Worm (Caenorhabditis elegans) whole organism, midembryonic: ENCODE results near the gene str-263.

Experiments used
- T22C8.4 ChIP-seq: fragments of 200-800 bp; sonication (Bioruptor generic); IDR thresholded peaks from 2 replicates; pipeline ENCODE4 v1.3.6; 2022; ENCODE audit warnings: missing genetic modification characterization, missing compliant biosample characterization
- cog-1 ChIP-seq: sonication (generic microtip); optimal IDR thresholded peaks from 2 replicates; lab custom pipeline; 2016; ENCODE audit warnings: missing genetic modification characterization, missing compliant biosample characterization
- flt-1 ChIP-seq: fragments of 200-800 bp; sonication (Bioruptor generic); IDR thresholded peaks from 2 replicates; pipeline ENCODE4 v1.3.6; 2022; ENCODE audit warnings: missing genetic modification characterization, missing compliant biosample characterization
- klf-2 ChIP-seq: fragments of 200-800 bp; sonication (Bioruptor generic); conservative IDR thresholded peaks from 2 replicates; pipeline ENCODE4 v1.3.6; 2022; ENCODE audit warnings: missing genetic modification reagents, missing genetic modification characterization, missing compliant biosample characterization
- med-1 ChIP-seq: sonication (generic microtip); optimal IDR thresholded peaks from 2 replicates; lab custom pipeline; 2017; ENCODE audit warnings: missing genetic modification characterization, mild to moderate bottlenecking, missing compliant biosample characterization, antibody characterized with exemption, missing genetic modification reagents; ENCODE audit not compliant: insufficient read depth
- ref-1 ChIP-seq: fragments of 200-800 bp; sonication (Bioruptor generic); conservative IDR thresholded peaks from 2 replicates; pipeline ENCODE4 v1.3.6; 2022; ENCODE audit warnings: missing genetic modification reagents, missing genetic modification characterization, missing compliant biosample characterization
- tab-1 ChIP-seq: fragments of 200-800 bp; sonication (Bioruptor generic); IDR thresholded peaks from 2 replicates; pipeline ENCODE4 v1.3.6; 2022; ENCODE audit warnings: missing genetic modification characterization, missing compliant biosample characterization
- ztf-23 ChIP-seq: fragments of 200-800 bp; sonication (Bioruptor generic); IDR thresholded peaks from 2 replicates; pipeline ENCODE4 v1.3.6; 2022; ENCODE audit warnings: missing genetic modification reagents, missing genetic modification characterization, missing compliant biosample characterization
- ztf-29 ChIP-seq: fragments of 200-800 bp; sonication (Bioruptor generic); IDR thresholded peaks from 2 replicates; pipeline ENCODE4 v1.3.6; 2022; ENCODE audit warnings: missing genetic modification reagents, missing genetic modification characterization, missing compliant biosample characterization

Gene str-263

ce11 chrV:15612886-15613285, at the start of gene str-263:
str-263 (plus strand) TSS chrV:15613186.
- TF ChIP-seq klf-2 (GFP tag; lab: Robert Waterston, UW), result no peak
- TF ChIP-seq flt-1 (GFP tag; lab: Robert Waterston, UW), result no peak
- no peak for TF ChIP-seq T22C8.4 (GFP tag; lab: Robert Waterston, UW)
- no peak for TF ChIP-seq ref-1 (GFP tag; lab: Robert Waterston, UW)
- no peak for TF ChIP-seq med-1 (GFP tag; lab: Kevin White, UChicago)
- no peak for TF ChIP-seq tab-1
- TF ChIP-seq cog-1 (tag; lab: Kevin White, UChicago), result no peak
- TF ChIP-seq ztf-29, result no peak
- no peak for TF ChIP-seq ztf-23

DNA sequence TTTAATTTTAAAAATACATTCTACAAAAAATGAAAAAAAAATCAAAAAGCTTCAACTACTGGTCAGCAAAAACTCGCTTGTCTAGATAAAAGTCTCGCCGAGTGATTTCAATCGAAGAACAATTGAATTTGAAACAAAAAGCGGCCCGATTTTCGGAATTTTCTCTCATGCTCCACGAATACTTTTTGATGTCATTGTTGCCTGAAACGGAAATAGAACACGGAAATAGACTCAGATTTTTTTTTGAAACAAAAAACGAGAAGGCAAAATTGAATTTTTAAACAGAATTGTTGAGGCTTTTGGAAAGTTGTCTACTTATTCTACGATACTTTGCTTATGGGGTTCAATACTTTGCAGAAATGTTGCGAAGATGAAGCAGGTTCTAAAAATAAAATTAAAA, 49.5 kb upstream of the str-263 start:
- no peak for TF ChIP-seq T22C8.4 (GFP tag; lab: Robert Waterston, UW)
- TF ChIP-seq cog-1 (tag; lab: Kevin White, UChicago), result no peak
- TF ChIP-seq ref-1 (GFP tag; lab: Robert Waterston, UW), result no peak
- no peak for TF ChIP-seq ztf-23
- TF ChIP-seq tab-1, result no peak
- TF ChIP-seq flt-1 (GFP tag; lab: Robert Waterston, UW), result no peak
- no peak for TF ChIP-seq med-1 (GFP tag; lab: Kevin White, UChicago)
- no peak for TF ChIP-seq ztf-29
- TF ChIP-seq klf-2 (GFP tag; lab: Robert Waterston, UW), result no peak

- TF ChIP-seq cog-1 (tag; lab: Kevin White, UChicago), result no peak
- no peak for TF ChIP-seq T22C8.4 (GFP tag; lab: Robert Waterston, UW)
- no peak for TF ChIP-seq ztf-29
- TF ChIP-seq tab-1, result no peak
- no peak for TF ChIP-seq ref-1 (GFP tag; lab: Robert Waterston, UW)
- no peak for TF ChIP-seq ztf-23
- no peak for TF ChIP-seq med-1 (GFP tag; lab: Kevin White, UChicago)
- no peak for TF ChIP-seq flt-1 (GFP tag; lab: Robert Waterston, UW)
These were observed 49.0 kb upstream of the str-263 start for ce11 chrV:15563985-15564384.

ce11 chrV:15566511-15567178, 46.3 kb upstream of the str-263 start:
- TF ChIP-seq ztf-23, result no peak

- TF ChIP-seq ztf-23 (no peak), flt-1 (GFP tag; lab: Robert Waterston, UW) (no peak), tab-1 (no peak), ref-1 (GFP tag; lab: Robert Waterston, UW) (no peak), med-1 (GFP tag; lab: Kevin White, UChicago) (no peak), T22C8.4 (GFP tag; lab: Robert Waterston, UW) (no peak), ztf-29 (no peak), klf-2 (GFP tag; lab: Robert Waterston, UW) (no peak), cog-1 (tag; lab: Kevin White, UChicago) (no peak)
These were observed 45.6 kb upstream of the str-263 start, which contains the start of gene acs-2 for ce11 chrV:15567344-15567804. acs-2 (plus strand) TSS chrV:15567394.

- TF ChIP-seq tab-1 (no peak), flt-1 (GFP tag; lab: Robert Waterston, UW) (no peak), cog-1 (tag; lab: Kevin White, UChicago) (no peak)
These were observed 44.6 kb upstream of the str-263 start for ce11 chrV:15568381-15568780.

- TF ChIP-seq tab-1 (no peak), klf-2 (GFP tag; lab: Robert Waterston, UW) (no peak), med-1 (GFP tag; lab: Kevin White, UChicago) (no peak), cog-1 (tag; lab: Kevin White, UChicago) (no peak), ref-1 (GFP tag; lab: Robert Waterston, UW) (no peak), ztf-23 (no peak), flt-1 (GFP tag; lab: Robert Waterston, UW) (no peak), T22C8.4 (GFP tag; lab: Robert Waterston, UW) (no peak), ztf-29 (no peak)
These were observed 43.1 kb upstream of the str-263 start, which contains the start of gene lsm-5 for ce11 chrV:15569702-15570430. lsm-5 (plus strand) TSS chrV:15570380.

DNA sequence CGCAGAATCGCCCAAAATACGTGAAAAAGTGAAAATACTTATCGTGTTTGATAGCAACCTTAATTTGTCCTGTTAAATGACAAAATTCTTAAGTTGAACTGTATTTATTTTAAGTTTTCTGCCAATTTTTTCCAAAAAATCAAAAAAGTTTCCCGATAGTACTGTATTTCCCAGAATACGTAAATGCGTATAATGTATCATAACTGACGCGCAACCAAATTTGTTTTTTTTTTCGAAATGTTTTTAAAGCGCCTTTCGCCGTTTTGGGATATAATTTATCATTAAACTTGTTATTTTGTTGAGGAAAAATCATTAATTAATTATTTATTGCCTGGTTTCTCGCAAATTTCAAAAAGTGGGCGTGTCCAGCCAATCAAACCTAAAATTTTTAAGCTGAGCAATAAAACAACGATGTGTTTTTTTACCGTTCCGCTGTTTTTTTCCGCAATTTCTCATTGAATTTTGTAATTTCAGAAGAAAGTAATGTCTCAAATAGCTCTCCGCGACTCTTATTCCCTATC, 41.9 kb upstream of the str-263 start, which contains the start of gene fbxa-95:
fbxa-95 (plus strand) TSS at position 471 of the 521 bp plus-strand sequence.
- TF ChIP-seq flt-1 (GFP tag; lab: Robert Waterston, UW), result no peak
- TF ChIP-seq klf-2 (GFP tag; lab: Robert Waterston, UW), result no peak
- no peak for TF ChIP-seq ztf-23
- TF ChIP-seq ref-1 (GFP tag; lab: Robert Waterston, UW), result no peak
- no peak for TF ChIP-seq cog-1 (tag; lab: Kevin White, UChicago)
- no peak for TF ChIP-seq ztf-29
- no peak for TF ChIP-seq tab-1
- no peak for TF ChIP-seq T22C8.4 (GFP tag; lab: Robert Waterston, UW)

DNA sequence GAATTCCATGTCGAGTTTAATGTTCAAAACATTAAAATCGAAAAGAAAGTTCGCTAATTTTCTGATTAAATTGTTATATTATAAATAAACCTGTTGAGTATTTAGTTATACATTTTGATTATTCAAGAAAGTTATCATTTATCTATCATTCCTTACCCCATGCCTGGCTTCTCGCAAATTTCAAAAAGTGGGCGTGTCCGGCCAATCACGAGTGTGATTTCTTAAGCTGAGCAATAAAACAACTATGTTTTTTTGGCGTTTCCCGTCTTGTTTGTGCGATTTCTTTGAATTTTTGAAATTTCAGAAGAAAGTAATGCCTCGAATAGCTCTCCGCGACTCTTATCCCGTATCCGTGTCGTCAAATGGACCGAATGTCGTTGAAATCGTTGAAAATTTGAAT, 40.4 kb upstream of the str-263 start, which contains the start of gene fbxa-94:
fbxa-94 (plus strand) TSS at position 301 of the 400 bp plus-strand sequence.
- TF ChIP-seq tab-1 (no peak), cog-1 (tag; lab: Kevin White, UChicago) (no peak), klf-2 (GFP tag; lab: Robert Waterston, UW) (no peak), ref-1 (GFP tag; lab: Robert Waterston, UW) (no peak)
